Worm (Caenorhabditis elegans): ENCODE data around the gene F21F8.5.

DNA sequence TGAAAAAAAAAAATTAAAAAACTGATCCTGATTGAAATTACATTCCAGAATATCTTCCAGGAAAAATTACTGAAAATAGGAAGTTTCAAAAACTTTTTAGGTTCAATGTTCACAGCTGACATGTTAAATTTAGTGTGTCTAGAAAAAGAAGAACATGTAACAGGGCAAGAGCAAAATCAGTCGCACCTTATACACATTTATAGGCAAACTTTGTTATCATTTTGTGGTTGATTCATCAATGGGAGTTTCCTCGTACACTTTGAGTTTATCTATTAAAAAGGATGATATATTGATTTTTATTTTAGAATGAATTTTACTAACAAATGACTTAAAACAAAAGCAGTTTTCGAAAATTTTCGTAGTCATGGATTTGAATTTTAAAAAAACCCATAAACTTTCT is 22.9 kb downstream of the F21F8.5 start:
- TF ChIP-seq efl-1 (GFP tag; optimal IDR thresholded peaks at IDR 0.05) (no peak), ccch-3 (GFP tag; optimal IDR thresholded peaks at IDR 0.05) (no peak), snpc-4 (GFP tag; optimal IDR thresholded peaks at IDR 0.05) (no peak), snpc-4 (tag; optimal IDR thresholded peaks at IDR 0.05) (no peak), mes-4 (tag; optimal IDR thresholded peaks at IDR 0.05) (no peak), cebp-1 (GFP tag; IDR thresholded peaks at IDR 0.05) (no peak), cebp-1 (tag; optimal IDR thresholded peaks at IDR 0.05) (no peak), dpl-1 (GFP tag; optimal IDR thresholded peaks at IDR 0.05) (no peak), dox-1 (GFP tag; IDR thresholded peaks at IDR 0.05) (no peak), hrde-1 (tag; optimal IDR thresholded peaks at IDR 0.05; ENCODE audit: borderline replicate concordance) (no peak), ama-1 (optimal IDR thresholded peaks at IDR 0.05) (no peak), ama-1 (GFP tag; optimal IDR thresholded peaks at IDR 0.05) (no peak), F22D6.2 (tag; optimal IDR thresholded peaks at IDR 0.05) (no peak), sptf-2 (GFP tag; optimal IDR thresholded peaks at IDR 0.05) (no peak), atf-7 (tag; optimal IDR thresholded peaks at IDR 0.05) (no peak)

All from whole organism, young adult.